Fruit fly (Drosophila melanogaster): ENCODE measurements around the gene CG43153.

CG43153 gene

dm6 chr2L:11498839-11499238, 23.7 kb downstream of the CG43153 start, which contains the start of gene Cog8 (continued):
- no peak for TF ChIP-seq CG34376 (GFP tag; optimal IDR thresholded peaks at IDR 0.05)
- no peak for TF ChIP-seq scrt (GFP tag; optimal IDR thresholded peaks at IDR 0.05)
- no peak for TF ChIP-seq Ravus (GFP tag; IDR thresholded peaks at IDR 0.05)
- peak; percentile 29 for TF ChIP-seq CG30431 (GFP tag; optimal IDR thresholded peaks at IDR 0.05)
- peak; percentile 72 for TF ChIP-seq MBD-R2 (GFP tag; IDR thresholded peaks at IDR 0.05)
- peak; percentile 74 for TF ChIP-seq slbo (GFP tag; IDR thresholded peaks at IDR 0.05)
- TF ChIP-seq Sox102F (GFP tag; optimal IDR thresholded peaks at IDR 0.05): peak; percentile 47
- peak; percentile 69 for TF ChIP-seq trem (tag; optimal IDR thresholded peaks at IDR 0.05)
- TF ChIP-seq CG2712 (tag; optimal IDR thresholded peaks at IDR 0.05): peak; percentile 57
- no peak for TF ChIP-seq CG1832 (GFP tag; optimal IDR thresholded peaks at IDR 0.05)
- TF ChIP-seq CG11093 (GFP tag; IDR thresholded peaks at IDR 0.05): no peak; the same call in 2 of the 3 replicates
- peak; percentile 45 for TF ChIP-seq chn (GFP tag; optimal IDR thresholded peaks at IDR 0.05)
- TF ChIP-seq CG3065 (GFP tag; optimal IDR thresholded peaks at IDR 0.05): peak; percentile 24
- TF ChIP-seq CG8089 (GFP tag; optimal IDR thresholded peaks at IDR 0.05): peak; percentile 26
- TF ChIP-seq sna (GFP tag; IDR thresholded peaks at IDR 0.05; ENCODE audit: partially characterized antibody): no peak
- 0 out of 2 replicates have a peak, but pooled peaks have one; percentile 11 for TF ChIP-seq esg (GFP tag; conservative IDR thresholded peaks at IDR 0.05)
- TF ChIP-seq HmgZ (tag; optimal IDR thresholded peaks at IDR 0.05): peak; percentile 44
- peak; percentile 10 for TF ChIP-seq dm (GFP tag; optimal IDR thresholded peaks at IDR 0.05)
- TF ChIP-seq gfzf (GFP tag; optimal IDR thresholded peaks at IDR 0.05): peak; percentile 2
- 0 out of 2 replicates have a peak, but pooled peaks have one; percentile 18 for TF ChIP-seq CG6272 (GFP tag; IDR thresholded peaks at IDR 0.05)
- peak; percentile 26 for TF ChIP-seq CG8924 (tag; optimal IDR thresholded peaks at IDR 0.05)
- no peak for TF ChIP-seq so (GFP tag; IDR thresholded peaks at IDR 0.05)
- no peak for TF ChIP-seq CG11456 (GFP tag; IDR thresholded peaks at IDR 0.05)
- no peak for TF ChIP-seq ham (GFP tag; IDR thresholded peaks at IDR 0.05)
- TF ChIP-seq al (GFP tag; IDR thresholded peaks at IDR 0.05): peak; percentile 28; the same call in 1 of the 2 replicates
- TF ChIP-seq Trl (optimal IDR thresholded peaks at IDR 0.05): no peak
- TF ChIP-seq Trl (GFP tag; optimal IDR thresholded peaks at IDR 0.05): peak; percentile 65
- no peak for TF ChIP-seq CG5953 (GFP tag; IDR thresholded peaks at IDR 0.05)
- no peak for TF ChIP-seq CG6254 (GFP tag; optimal IDR thresholded peaks at IDR 0.05)
- no peak for TF ChIP-seq ERR (GFP tag; optimal IDR thresholded peaks at IDR 0.05)
- peak; percentile 48 for TF ChIP-seq tio (GFP tag; optimal IDR thresholded peaks at IDR 0.05)
- TF ChIP-seq CG14014 (GFP tag; IDR thresholded peaks at IDR 0.05): no peak
- peak; percentile 66 for TF ChIP-seq Mad (GFP tag; optimal IDR thresholded peaks at IDR 0.05)
- peak; percentile 56 for TF ChIP-seq CG9876 (GFP tag; optimal IDR thresholded peaks at IDR 0.05)
- TF ChIP-seq Bgb (GFP tag; IDR thresholded peaks at IDR 0.05; ENCODE audit: partially characterized antibody): no peak
- TF ChIP-seq gro (GFP tag; optimal IDR thresholded peaks at IDR 0.05): no peak
- TF ChIP-seq gt (GFP tag; IDR thresholded peaks at IDR 0.05): no peak
- peak; percentile 45 for TF ChIP-seq CG13775 (GFP tag; optimal IDR thresholded peaks at IDR 0.05)
- TF ChIP-seq Dek (tag; optimal IDR thresholded peaks at IDR 0.05): peak; percentile 36
- no peak for TF ChIP-seq NFAT (GFP tag; IDR thresholded peaks at IDR 0.05)
- no peak for TF ChIP-seq H15 (GFP tag; IDR thresholded peaks at IDR 0.05)
- no peak for TF ChIP-seq grn (GFP tag; optimal IDR thresholded peaks at IDR 0.05)
- peak; percentile 48; the same call in 1 of the 2 replicates for TF ChIP-seq CG9932 (GFP tag; IDR thresholded peaks at IDR 0.05)
- no peak for TF ChIP-seq mld (GFP tag; IDR thresholded peaks at IDR 0.05; ENCODE audit: partially characterized antibody)
- TF ChIP-seq CG12299 (tag; optimal IDR thresholded peaks at IDR 0.05): no peak
- peak; percentile 17 for TF ChIP-seq CG15696 (tag; optimal IDR thresholded peaks at IDR 0.05)
- peak; percentile 60 for TF ChIP-seq phol (tag; optimal IDR thresholded peaks at IDR 0.05)
- peak; percentile 13 for TF ChIP-seq lab (GFP tag; optimal IDR thresholded peaks at IDR 0.05)
- 0 out of 3 replicates have a peak, but pooled peaks have one; percentile 30 for TF ChIP-seq CG16813 (GFP tag; IDR thresholded peaks at IDR 0.05; ENCODE audit: partially characterized antibody)
- TF ChIP-seq CG12071 (GFP tag; optimal IDR thresholded peaks at IDR 0.05): no peak
- TF ChIP-seq CG10462 (GFP tag; optimal IDR thresholded peaks at IDR 0.05): peak; percentile 24
- TF ChIP-seq Bteb2 (GFP tag; optimal IDR thresholded peaks at IDR 0.05): peak; percentile 6
